Worm (Caenorhabditis elegans) whole organism, L2 larva: ENCODE data around the gene R09H10.1.

Source experiments
- lsy-2 ChIP-seq, 2 experiments: fragments of 150-350 bp in 1 of 2; sonication (generic microtip) in 1 of 2; optimal IDR thresholded peaks; 2 replicates each; lab custom pipeline; 2014 to 2017; ENCODE audit warnings: missing biosample characterization in 2 of 2, missing genetic modification characterization in 2 of 2
- nhr-11 ChIP-seq: fragments of 150-350 bp; optimal IDR thresholded peaks from 2 replicates; lab custom pipeline; 2014; ENCODE audit warnings: missing biosample characterization, missing genetic modification characterization
- nhr-12 ChIP-seq: fragments of 150-350 bp; optimal IDR thresholded peaks from 2 replicates; lab custom pipeline; 2014; ENCODE audit warnings: missing biosample characterization, missing genetic modification characterization
- ztf-4 ChIP-seq: fragments of 150-350 bp; optimal IDR thresholded peaks from 2 replicates; lab custom pipeline; 2014; ENCODE audit warnings: missing biosample characterization, missing genetic modification characterization

DNA sequence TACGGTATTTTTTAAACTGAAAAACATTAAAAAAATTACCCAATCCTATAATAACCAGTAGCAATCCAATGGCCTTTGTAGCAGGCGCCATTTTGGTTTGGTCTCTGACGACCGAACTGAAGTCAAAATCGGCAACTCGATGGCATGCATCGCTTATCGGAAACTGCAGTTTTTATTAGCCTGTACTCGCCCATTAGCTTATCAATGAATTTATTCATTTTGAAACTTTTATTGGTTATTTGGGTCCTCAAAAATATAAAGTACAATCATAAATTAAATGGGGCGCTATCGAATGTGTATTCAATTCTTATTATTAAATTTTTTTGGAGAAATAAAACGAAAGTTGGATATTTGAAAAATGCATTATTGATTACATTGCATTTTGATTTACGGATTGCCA lies 28.6 kb downstream of the R09H10.1 start, which contains the start of gene R09H10.5:
- TF ChIP-seq ztf-4 (tag; lab: Kevin White, UChicago) (no peak), lsy-2 (tag; optimal IDR thresholded peaks at IDR 0.05; lab: Kevin White, UChicago) (no peak), nhr-11 (tag; lab: Kevin White, UChicago) (no peak), nhr-12 (tag; lab: Kevin White, UChicago) (no peak)
